Worm (Caenorhabditis elegans) whole organism, young adult: ENCODE data around the gene ogt-1.

Experiments
- T26A5.8 ChIP-seq: sonication (generic microtip); optimal IDR thresholded peaks from 2 replicates; lab custom pipeline; 2016; ENCODE audit warnings: missing genetic modification characterization, missing compliant biosample characterization
- let-526 ChIP-seq: fragments of 200-800 bp; sonication (Bioruptor generic); IDR thresholded peaks from 2 replicates; pipeline ENCODE4 v1.3.6; 2022; ENCODE audit warnings: missing genetic modification reagents, missing genetic modification characterization, missing compliant biosample characterization
- nhr-80 ChIP-seq: sonication (generic microtip); optimal IDR thresholded peaks from 2 replicates; lab custom pipeline; 2016; ENCODE audit warnings: missing genetic modification characterization, missing compliant biosample characterization
- xnd-1 ChIP-seq: sonication (generic microtip); optimal IDR thresholded peaks from 2 replicates; lab custom pipeline; 2016; ENCODE audit warnings: missing genotype, missing genetic modification reagents, missing genetic modification characterization, missing compliant biosample characterization

DNA sequence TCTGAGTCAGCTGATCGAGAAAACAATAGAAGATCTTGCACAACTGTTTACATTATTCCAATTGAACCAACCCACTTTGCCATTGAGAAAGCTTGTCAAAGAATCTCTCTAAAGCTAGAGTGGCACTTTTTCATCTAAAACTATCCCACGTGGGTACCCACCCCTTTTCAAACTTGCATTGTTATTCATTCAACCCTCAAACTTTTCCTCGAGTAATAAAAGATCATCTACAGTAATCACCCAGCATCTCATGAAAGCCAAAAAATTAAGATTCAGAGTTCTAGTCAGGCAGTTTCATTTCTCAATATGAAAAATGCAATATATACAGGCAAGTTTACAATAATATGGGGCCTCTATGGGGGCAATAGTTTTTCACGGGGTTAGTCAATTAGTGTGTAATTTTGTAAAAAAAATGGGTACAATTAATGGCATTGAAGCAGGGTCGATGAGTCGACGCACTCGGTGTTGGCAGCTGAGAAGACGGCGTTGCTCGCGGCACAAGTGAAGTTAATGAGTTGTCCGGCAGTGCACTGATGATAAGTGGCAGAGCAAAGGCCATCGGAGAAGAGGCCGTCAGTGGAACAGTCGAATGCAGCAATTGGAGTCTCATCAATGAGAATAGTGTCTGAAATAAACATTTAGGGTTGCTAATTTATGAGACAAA is 51.7 kb downstream of the ogt-1 start:
- no peak for TF ChIP-seq let-526 (GFP tag; lab: Robert Waterston, UW)
- TF ChIP-seq xnd-1 (tag; lab: Kevin White, UChicago) = peak; percentile 59
- no peak for TF ChIP-seq nhr-80 (tag; lab: Kevin White, UChicago)
- no peak for TF ChIP-seq T26A5.8
